Fruit fly (Drosophila melanogaster) whole organism, embryonic: ENCODE measurements around the gene Mondo.
A peak's percentile ranks its signal among the peaks of the same experiment; 100 is the strongest.

Experiments used
- Bdp1 ChIP-seq: fragments of 200-800 bp; sonication (Bioruptor generic); optimal IDR thresholded peaks from 3 replicates; lab custom pipeline; 2016; ENCODE audit warnings: missing biosample characterization, missing genetic modification characterization
- CG10267 ChIP-seq: fragments of 200-800 bp; sonication (Bioruptor generic); optimal IDR thresholded peaks from 2 replicates; lab custom pipeline; 2018; ENCODE audit warnings: missing biosample characterization, mild to moderate bottlenecking, missing genetic modification characterization, moderate library complexity
- CG10462 ChIP-seq: fragments of 200-800 bp; sonication (Bioruptor generic); optimal IDR thresholded peaks from 2 replicates; lab custom pipeline; 2016; ENCODE audit warnings: missing biosample characterization, missing genetic modification characterization
- CG13424 ChIP-seq: fragments of 200-800 bp; sonication (Bioruptor generic); optimal IDR thresholded peaks from 2 replicates; lab custom pipeline; 2019; ENCODE audit warnings: missing biosample characterization, mild to moderate bottlenecking, missing genetic modification characterization, moderate library complexity
- CG15011 ChIP-seq: fragments of 200-800 bp; sonication (Bioruptor generic); optimal IDR thresholded peaks from 3 replicates; lab custom pipeline; 2018; ENCODE audit warnings: missing biosample characterization, mild to moderate bottlenecking, missing genetic modification characterization
- CG15269 ChIP-seq: fragments of 200-800 bp; sonication (Bioruptor generic); optimal IDR thresholded peaks from 2 replicates; lab custom pipeline; 2018; ENCODE audit warnings: missing biosample characterization, mild to moderate bottlenecking, missing genetic modification characterization, moderate library complexity
- CG1602 ChIP-seq: fragments of 200-800 bp; sonication (Bioruptor generic); optimal IDR thresholded peaks from 3 replicates; lab custom pipeline; 2016; ENCODE audit warnings: missing biosample characterization, missing genetic modification characterization
- CG17361 ChIP-seq: fragments of 200-800 bp; sonication (Bioruptor generic); IDR thresholded peaks from 3 replicates; pipeline ENCODE4 v1.3.6; 2022; ENCODE audit warnings: missing biosample characterization, missing genetic modification characterization
- CG17385 ChIP-seq: fragments of 200-800 bp; sonication (Bioruptor generic); optimal IDR thresholded peaks from 3 replicates; lab custom pipeline; 2018; ENCODE audit warnings: missing biosample characterization, mild to moderate bottlenecking, missing genetic modification characterization
- CG17802 ChIP-seq: fragments of 200-800 bp; sonication (Bioruptor generic); optimal IDR thresholded peaks from 2 replicates; lab custom pipeline; 2018; ENCODE audit warnings: missing biosample characterization, mild to moderate bottlenecking, missing genetic modification characterization, moderate library complexity
- CG2120 ChIP-seq: fragments of 200-800 bp; sonication (Bioruptor generic); optimal IDR thresholded peaks from 3 replicates; lab custom pipeline; 2016; ENCODE audit warnings: missing biosample characterization, missing genetic modification characterization
- CG2678 ChIP-seq: fragments of 200-800 bp; sonication (Bioruptor generic); optimal IDR thresholded peaks from 3 replicates; lab custom pipeline; 2019; ENCODE audit warnings: missing biosample characterization, mild to moderate bottlenecking, missing genetic modification characterization, moderate library complexity
- CG2712 ChIP-seq: fragments of 200-800 bp; optimal IDR thresholded peaks from 3 replicates; lab custom pipeline; 2019; ENCODE audit warnings: missing biosample characterization, mild to moderate bottlenecking, missing genetic modification characterization, moderate library complexity
- CG2875 ChIP-seq: fragments of 200-800 bp; sonication (Bioruptor generic); optimal IDR thresholded peaks from 2 replicates; lab custom pipeline; 2017; ENCODE audit warnings: missing biosample characterization, mild to moderate bottlenecking, missing genetic modification characterization, missing genetic modification reagents
- CG3281 ChIP-seq: fragments of 200-800 bp; sonication (Bioruptor generic); optimal IDR thresholded peaks from 3 replicates; lab custom pipeline; 2017; ENCODE audit warnings: missing biosample characterization, mild to moderate bottlenecking, missing genetic modification characterization
- CG4424 ChIP-seq: fragments of 200-800 bp; sonication (Bioruptor generic); optimal IDR thresholded peaks from 3 replicates; lab custom pipeline; 2016; ENCODE audit warnings: missing biosample characterization, missing genetic modification characterization
- CG6683 ChIP-seq: fragments of 200-800 bp; sonication (Bioruptor generic); optimal IDR thresholded peaks from 2 replicates; lab custom pipeline; 2017; ENCODE audit warnings: missing biosample characterization, mild to moderate bottlenecking, missing genetic modification characterization, missing genetic modification reagents
- CG6813 ChIP-seq: fragments of 200-800 bp; sonication (Bioruptor generic); optimal IDR thresholded peaks from 2 replicates; lab custom pipeline; 2017; ENCODE audit warnings: missing biosample characterization, missing genetic modification characterization, mild to moderate bottlenecking, moderate library complexity, missing genetic modification reagents
- CG8290 ChIP-seq, 3 experiments: fragments of 200-800 bp; sonication (Bioruptor generic); optimal IDR thresholded peaks; 2 replicates each; lab custom pipeline; 2016 to 2019; ENCODE audit warnings: missing biosample characterization in 3 of 3, missing genetic modification characterization in 3 of 3, mild to moderate bottlenecking in 2 of 3, moderate library complexity in 1 of 3
- CG8924 ChIP-seq: fragments of 200-800 bp; optimal IDR thresholded peaks from 3 replicates; lab custom pipeline; 2019; ENCODE audit warnings: missing biosample characterization, mild to moderate bottlenecking, missing genetic modification characterization, moderate library complexity
- CG9609 ChIP-seq: fragments of 200-800 bp; sonication (Bioruptor generic); optimal IDR thresholded peaks from 3 replicates; lab custom pipeline; 2016; ENCODE audit warnings: missing biosample characterization, missing genetic modification characterization
- Doc3 ChIP-seq: fragments of 200-800 bp; sonication (Bioruptor generic); IDR thresholded peaks from 3 replicates; pipeline ENCODE4 v1.3.6; 2022; ENCODE audit warnings: missing biosample characterization, missing genetic modification characterization; ENCODE audit not compliant: partially characterized antibody
- E2f2 ChIP-seq: fragments of 200-800 bp; sonication (Bioruptor generic); IDR thresholded peaks from 2 replicates; pipeline ENCODE4 v1.3.6; 2022; ENCODE audit warnings: missing biosample characterization, missing genetic modification characterization
- Fer3 ChIP-seq: fragments of 200-800 bp; sonication (Bioruptor generic); optimal IDR thresholded peaks from 2 replicates; lab custom pipeline; 2018; ENCODE audit warnings: missing biosample characterization, mild to moderate bottlenecking, missing genetic modification characterization, moderate library complexity
- HLH3B ChIP-seq: fragments of 200-800 bp; sonication (Bioruptor generic); IDR thresholded peaks from 2 replicates; pipeline ENCODE4 v1.3.6; 2022; ENCODE audit warnings: missing biosample characterization, missing genetic modification characterization
- Meics ChIP-seq: fragments of 200-800 bp; sonication (Bioruptor generic); optimal IDR thresholded peaks from 2 replicates; lab custom pipeline; 2017; ENCODE audit warnings: missing biosample characterization, mild to moderate bottlenecking, missing genetic modification characterization
- Scr ChIP-seq: fragments of 200-800 bp; sonication (Bioruptor generic); IDR thresholded peaks from 2 replicates; pipeline ENCODE4 v1.3.6; 2022; ENCODE audit warnings: missing biosample characterization, missing genetic modification characterization; ENCODE audit not compliant: partially characterized antibody
- bbx ChIP-seq: fragments of 200-800 bp; sonication (Bioruptor generic); IDR thresholded peaks from 2 replicates; pipeline ENCODE4 v1.3.6; 2022; ENCODE audit warnings: missing biosample characterization, missing genetic modification characterization; ENCODE audit not compliant: partially characterized antibody
- cg ChIP-seq: fragments of 200-800 bp; sonication (Bioruptor generic); optimal IDR thresholded peaks from 3 replicates; lab custom pipeline; 2019; ENCODE audit warnings: missing biosample characterization, mild to moderate bottlenecking, missing genetic modification characterization, moderate library complexity
- croc ChIP-seq: fragments of 200-800 bp; sonication (Bioruptor generic); conservative IDR thresholded peaks from 3 replicates; pipeline ENCODE4 v1.3.6; 2022; ENCODE audit warnings: missing biosample characterization, missing genetic modification characterization
- dmrt99B ChIP-seq: fragments of 200-800 bp; sonication (Bioruptor generic); optimal IDR thresholded peaks from 2 replicates; lab custom pipeline; 2018; ENCODE audit warnings: missing biosample characterization, mild to moderate bottlenecking, missing genetic modification characterization, moderate library complexity
- en ChIP-seq: fragments of 200-800 bp; sonication (Bioruptor generic); optimal IDR thresholded peaks from 2 replicates; lab custom pipeline; 2016; ENCODE audit warnings: missing biosample characterization, missing genetic modification characterization
- fd3F ChIP-seq: fragments of 200-800 bp; sonication (Bioruptor generic); optimal IDR thresholded peaks from 2 replicates; lab custom pipeline; 2018; ENCODE audit warnings: missing biosample characterization, mild to moderate bottlenecking, missing genetic modification characterization, moderate library complexity
- fd96Cb ChIP-seq: fragments of 200-800 bp; sonication (Bioruptor generic); optimal IDR thresholded peaks from 2 replicates; lab custom pipeline; 2018; ENCODE audit warnings: missing biosample characterization, mild to moderate bottlenecking, missing genetic modification characterization, moderate library complexity
- gsb-n ChIP-seq: fragments of 200-800 bp; sonication (Bioruptor generic); optimal IDR thresholded peaks from 3 replicates; lab custom pipeline; 2018; ENCODE audit warnings: missing biosample characterization, mild to moderate bottlenecking, missing genetic modification characterization
- hkb ChIP-seq, 2 experiments: fragments of 200-800 bp in 1 of 2; fragments of >200 bp in 1 of 2; sonication (Bioruptor generic) in 1 of 2; IDR thresholded peaks in 1 of 2; optimal IDR thresholded peaks in 1 of 2; 2 replicates each; pipeline versions ENCODE4 v1.3.6 to Lab custom; 2017 to 2022; ENCODE audit warnings: missing biosample characterization in 1 of 2, missing genetic modification characterization in 1 of 2
- ind ChIP-seq: fragments of 200-800 bp; sonication (Bioruptor generic); optimal IDR thresholded peaks from 3 replicates; lab custom pipeline; 2016; ENCODE audit warnings: missing biosample characterization, missing genetic modification characterization
- lbe ChIP-seq: fragments of 200-800 bp; sonication (Bioruptor generic); optimal IDR thresholded peaks from 2 replicates; lab custom pipeline; 2016; ENCODE audit warnings: missing biosample characterization, mild to moderate bottlenecking, missing genetic modification characterization
- lola ChIP-seq, 3 experiments: fragments of >200 bp in 2 of 3; fragments of 200-800 bp in 1 of 3; sonication (Bioruptor generic) in 1 of 3; optimal IDR thresholded peaks; 2 replicates each; lab custom pipeline; 2017 to 2019; ENCODE audit warnings: missing biosample characterization in 3 of 3, missing genetic modification characterization in 3 of 3, mild to moderate bottlenecking in 1 of 3, moderate library complexity in 1 of 3
- mam ChIP-seq: fragments of 200-800 bp; sonication (Bioruptor generic); optimal IDR thresholded peaks from 3 replicates; lab custom pipeline; 2016; ENCODE audit warnings: missing biosample characterization, missing genetic modification characterization
- phol ChIP-seq: fragments of 200-800 bp; sonication (Bioruptor generic); optimal IDR thresholded peaks from 3 replicates; lab custom pipeline; 2018; ENCODE audit warnings: missing biosample characterization, mild to moderate bottlenecking, missing genetic modification characterization, moderate library complexity
- prd ChIP-seq, 3 experiments: fragments of >200 bp in 2 of 3; fragments of 200-800 bp in 1 of 3; sonication (Bioruptor generic) in 1 of 3; optimal IDR thresholded peaks in 2 of 3; IDR thresholded peaks in 1 of 3; 2 replicates in 2 of 3; 3 replicates in 1 of 3; pipeline versions ENCODE4 v1.3.6 to Lab custom; 2017 to 2022; ENCODE audit warnings: missing biosample characterization in 1 of 3, missing genetic modification characterization in 1 of 3
- pzg ChIP-seq: fragments of 200-800 bp; sonication (Bioruptor generic); optimal IDR thresholded peaks from 3 replicates; lab custom pipeline; 2018; ENCODE audit warnings: missing biosample characterization, mild to moderate bottlenecking, missing genetic modification characterization, moderate library complexity
- sima ChIP-seq: fragments of 200-800 bp; sonication (Bioruptor generic); optimal IDR thresholded peaks from 2 replicates; lab custom pipeline; 2016; ENCODE audit warnings: missing biosample characterization, missing genetic modification characterization
- trh ChIP-seq: fragments of 200-800 bp; sonication (Bioruptor generic); optimal IDR thresholded peaks from 2 replicates; lab custom pipeline; 2016; ENCODE audit warnings: missing biosample characterization, missing genetic modification characterization
- zen ChIP-seq: fragments of 200-800 bp; sonication (Bioruptor generic); optimal IDR thresholded peaks from 3 replicates; lab custom pipeline; 2018; ENCODE audit warnings: missing biosample characterization, mild to moderate bottlenecking, missing genetic modification characterization, moderate library complexity

Mondo gene

DNA sequence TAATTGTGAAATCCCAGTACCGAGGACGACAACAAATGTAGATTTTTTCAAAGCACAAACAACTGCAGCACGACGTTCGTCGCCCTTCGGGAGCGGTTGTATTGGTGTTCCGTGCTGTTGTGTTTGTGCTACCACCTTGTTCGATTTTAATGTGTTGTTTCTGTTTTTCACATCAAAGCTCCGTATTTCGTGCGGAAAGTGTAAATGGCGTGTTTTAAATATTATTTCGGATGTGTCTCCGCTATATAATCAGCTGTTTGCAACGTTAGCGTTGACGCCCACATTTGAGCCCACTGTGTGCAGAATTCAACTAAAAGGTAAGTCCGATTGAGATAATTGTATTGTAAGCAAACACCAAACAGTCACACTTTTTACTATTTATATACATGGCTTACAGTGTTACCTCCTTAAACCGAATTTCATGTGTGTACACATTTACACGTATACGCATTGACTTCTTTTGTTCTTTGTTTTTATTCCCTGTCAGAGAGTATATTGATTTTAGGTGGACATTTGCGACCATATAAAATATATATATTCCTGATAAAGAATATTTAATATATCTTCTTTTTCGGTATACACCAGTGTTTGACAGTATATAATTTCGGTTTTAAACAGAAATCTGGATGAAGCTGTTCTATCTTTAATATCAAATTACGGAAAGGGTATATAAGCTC lies 46.2 kb downstream of the Mondo start (continued):
- no peak for TF ChIP-seq dmrt99B (tag; lab: Kevin White, UChicago)
- TF ChIP-seq Bdp1 (GFP tag; lab: Kevin White, UChicago): no peak
- TF ChIP-seq Meics (GFP tag; lab: Kevin White, UChicago): peak; percentile 39
- TF ChIP-seq CG9609 (GFP tag; lab: Kevin White, UChicago): no peak
- no peak for TF ChIP-seq CG10462
- peak; percentile 18 for TF ChIP-seq sima (GFP tag; lab: Kevin White, UChicago)
- TF ChIP-seq CG6683 (GFP tag; lab: Kevin White, UChicago): no peak
- peak; percentile 38 for TF ChIP-seq CG2875 (GFP tag; lab: Kevin White, UChicago)
- peak; percentile 3 for TF ChIP-seq CG15011
- no peak for TF ChIP-seq Doc3 (GFP tag; lab: Robert Waterston, UW)
- TF ChIP-seq trh: no peak
- peak; percentile 37 for TF ChIP-seq CG3281 (GFP tag; lab: Kevin White, UChicago)
- TF ChIP-seq lbe: peak; percentile 10
- peak; percentile 22 for TF ChIP-seq fd96Cb (tag; lab: Kevin White, UChicago)
- peak; percentile 36 for TF ChIP-seq CG4424 (GFP tag; lab: Kevin White, UChicago)
- 0 out of 2 replicates have a peak, but pooled peaks have one; percentile 7 for TF ChIP-seq Scr
- TF ChIP-seq hkb (optimal IDR thresholded peaks at IDR 0.05; lab: Kevin White, UChicago): no peak
- TF ChIP-seq hkb (GFP tag; IDR thresholded peaks at IDR 0.05; lab: Robert Waterston, UW): peak; percentile 52; the same call in 1 of the 2 replicates
- TF ChIP-seq ind: peak; percentile 29
- no peak for TF ChIP-seq mam (GFP tag; lab: Kevin White, UChicago)
- TF ChIP-seq bbx: no peak
- peak; percentile 61 for TF ChIP-seq CG17802
- TF ChIP-seq CG6813 (GFP tag; lab: Kevin White, UChicago): peak; percentile 23
- TF ChIP-seq fd3F (GFP tag; lab: Kevin White, UChicago): peak; percentile 3
- TF ChIP-seq zen (tag; lab: Kevin White, UChicago): peak; percentile 24
- peak; percentile 29 for TF ChIP-seq phol (tag; lab: Kevin White, UChicago)
- TF ChIP-seq gsb-n: peak; percentile 47
- TF ChIP-seq CG8924 (tag; lab: Kevin White, UChicago): peak; percentile 27
- 0 out of 3 replicates have a peak, but pooled peaks have one; percentile 40 for TF ChIP-seq CG17361
- TF ChIP-seq CG2712 (tag; lab: Kevin White, UChicago): peak; percentile 53
- TF ChIP-seq CG2678 (tag; lab: Kevin White, UChicago): no peak
- TF ChIP-seq CG10267 (tag; lab: Kevin White, UChicago): peak; percentile 42
- TF ChIP-seq croc (GFP tag; lab: Robert Waterston, UW): no peak
- peak; percentile 6 for TF ChIP-seq CG13424
- no peak for TF ChIP-seq Fer3 (tag; lab: Kevin White, UChicago)
- TF ChIP-seq CG8290 (GFP tag; optimal IDR thresholded peaks at IDR 0.05; lab: Kevin White, UChicago): no peak
- peak; percentile 14 to 20 for TF ChIP-seq CG8290 (tag; optimal IDR thresholded peaks at IDR 0.05; lab: Kevin White, UChicago)
- TF ChIP-seq E2f2 (GFP tag; lab: Robert Waterston, UW): peak; percentile 14; the same call in 1 of the 2 replicates
- TF ChIP-seq CG15269 (tag; lab: Kevin White, UChicago): no peak
- TF ChIP-seq lola (GFP tag; optimal IDR thresholded peaks at IDR 0.05; lab: Kevin White, UChicago): peak in 1 of 3 experiments; percentile 1
- no peak for TF ChIP-seq en (GFP tag; lab: Kevin White, UChicago)
- peak; percentile 54 for TF ChIP-seq cg (GFP tag; lab: Kevin White, UChicago)
- no peak for TF ChIP-seq prd (optimal IDR thresholded peaks at IDR 0.05; lab: Kevin White, UChicago)
- no peak for TF ChIP-seq prd (GFP tag; IDR thresholded peaks at IDR 0.05; lab: Robert Waterston, UW)
- peak; percentile 39; the same call in 1 of the 2 replicates for TF ChIP-seq HLH3B (GFP tag; lab: Robert Waterston, UW)
- peak; percentile 21 for TF ChIP-seq pzg
- TF ChIP-seq CG2120 (GFP tag; lab: Kevin White, UChicago): peak; percentile 36
- TF ChIP-seq CG17385 (GFP tag; lab: Kevin White, UChicago): peak; percentile 21
- peak; percentile 5 for TF ChIP-seq CG1602 (GFP tag; lab: Kevin White, UChicago)
